Fruit fly (Drosophila melanogaster) whole organism: ENCODE results near the gene CG5880.

Source experiments
- pan ChIP-seq: fragments of >200 bp; optimal IDR thresholded peaks from 2 replicates; lab custom pipeline; 2017
- usp ChIP-seq: fragments of >200 bp; optimal IDR thresholded peaks from 2 replicates; lab custom pipeline; 2017; ENCODE audit warnings: missing biosample characterization, missing genetic modification characterization, mixed read lengths

DNA sequence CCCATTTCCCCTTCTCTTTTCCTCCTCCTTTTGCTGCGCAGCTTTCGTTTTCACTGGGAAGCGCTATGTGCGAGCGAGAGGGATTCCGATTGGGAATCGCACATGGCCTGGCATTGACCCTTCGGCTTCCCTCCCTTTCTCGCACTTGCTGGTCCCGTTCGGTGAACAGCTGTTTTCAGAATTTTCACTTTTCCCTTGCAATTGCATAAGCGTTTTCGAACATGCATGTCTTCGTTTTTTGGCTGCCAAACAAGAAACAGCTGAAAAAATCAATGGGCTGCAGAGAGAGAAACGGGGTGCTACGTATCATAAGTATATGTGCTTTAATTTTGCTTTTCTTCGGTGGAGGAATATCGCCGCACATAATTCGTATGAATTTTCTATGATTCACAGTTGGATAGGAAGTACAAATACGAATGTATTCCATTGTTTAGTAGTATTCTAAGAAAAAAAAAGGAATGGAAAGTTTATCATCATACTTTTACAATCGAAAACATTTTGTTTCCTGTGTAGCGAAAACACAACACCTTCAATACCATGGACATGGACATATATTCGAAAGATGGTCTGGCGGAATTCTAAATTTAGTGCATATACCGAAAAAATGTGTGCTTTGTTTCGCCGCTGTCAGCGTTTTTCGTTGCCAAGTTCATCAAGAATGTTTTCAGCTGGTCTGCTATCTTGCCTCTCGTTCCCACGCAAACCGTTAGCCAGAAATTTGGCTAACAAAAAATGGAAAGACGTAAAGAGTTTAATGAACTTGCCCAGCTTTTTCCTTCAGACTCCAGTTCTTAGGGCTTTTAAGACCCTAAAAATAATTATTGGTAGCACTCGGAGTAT, 35.8 kb downstream of the CG5880 start:
- TF ChIP-seq usp (no peak), pan (lab: Kevin White, UChicago) (peak; percentile 47)
